Worm (Caenorhabditis elegans): ENCODE results near the gene asp-17.
"Not testable (repeated sequence)": the region's sequence is repeated elsewhere in the genome, so short reads cannot be mapped to it uniquely, and the experiment has no call there.

asp-17 gene

ce11 chrV:19014273-19014672, 22.8 kb downstream of the asp-17 start, which contains the start of gene Y39B6A.30:
TSS of gene Y39B6A.30 (plus strand) at chrV:19014573.
- TF ChIP-seq dmd-4, ZK546.5, mab-5 (tag; optimal IDR thresholded peaks at IDR 0.05): not testable (repeated sequence)

- TF ChIP-seq skn-1 (tag; optimal IDR thresholded peaks at IDR 0.05) (no peak), snpc-4 (tag; optimal IDR thresholded peaks at IDR 0.05) (no peak), lin-39 (tag; optimal IDR thresholded peaks at IDR 0.05) (no peak), unc-62 (GFP tag; optimal IDR thresholded peaks at IDR 0.05) (no peak), unc-39 (tag; optimal IDR thresholded peaks at IDR 0.05) (no peak), mab-5 (tag; optimal IDR thresholded peaks at IDR 0.05) (no peak), ZK546.5 (tag; optimal IDR thresholded peaks at IDR 0.05) (no peak), ama-1 (optimal IDR thresholded peaks at IDR 0.05) (no peak), ceh-82 (tag; optimal IDR thresholded peaks at IDR 0.05) (no peak), aly-2 (tag; optimal IDR thresholded peaks at IDR 0.05) (no peak), dmd-4 (tag; optimal IDR thresholded peaks at IDR 0.05) (no peak), nhr-6 (tag; optimal IDR thresholded peaks at IDR 0.05) (no peak), blmp-1 (tag; optimal IDR thresholded peaks at IDR 0.05; ENCODE audit: insufficient read depth) (no peak), nhr-77 (tag; optimal IDR thresholded peaks at IDR 0.05) (no peak), elt-3 (tag; optimal IDR thresholded peaks at IDR 0.05) (no peak), ceh-16 (tag; optimal IDR thresholded peaks at IDR 0.05) (no peak), nhr-10 (tag; optimal IDR thresholded peaks at IDR 0.05) (no peak), sma-3 (GFP tag; optimal IDR thresholded peaks at IDR 0.05) (no peak), lin-13 (GFP tag; optimal IDR thresholded peaks at IDR 0.05) (no peak), nhr-25 (tag; optimal IDR thresholded peaks at IDR 0.05) (no peak)
Measured at ce11 chrV:19013215-19013614, 23.9 kb downstream of the asp-17 start.

- TF ChIP-seq dmd-4 (tag; optimal IDR thresholded peaks at IDR 0.05) (no peak), ztf-4 (tag; optimal IDR thresholded peaks at IDR 0.05) (no peak), nhr-12 (tag; optimal IDR thresholded peaks at IDR 0.05) (no peak), nhr-10 (tag; optimal IDR thresholded peaks at IDR 0.05) (no peak), skn-1 (tag; optimal IDR thresholded peaks at IDR 0.05) (no peak), lin-39 (tag; optimal IDR thresholded peaks at IDR 0.05) (no peak), nhr-77 (tag; optimal IDR thresholded peaks at IDR 0.05) (no peak), F13H6.1 (tag; optimal IDR thresholded peaks at IDR 0.05) (no peak), mab-5 (tag; optimal IDR thresholded peaks at IDR 0.05) (no peak), C34F6.9 (tag; optimal IDR thresholded peaks at IDR 0.05) (no peak)
Measured at ce11 chrV:19010405-19010804, 26.7 kb downstream of the asp-17 start.

DNA sequence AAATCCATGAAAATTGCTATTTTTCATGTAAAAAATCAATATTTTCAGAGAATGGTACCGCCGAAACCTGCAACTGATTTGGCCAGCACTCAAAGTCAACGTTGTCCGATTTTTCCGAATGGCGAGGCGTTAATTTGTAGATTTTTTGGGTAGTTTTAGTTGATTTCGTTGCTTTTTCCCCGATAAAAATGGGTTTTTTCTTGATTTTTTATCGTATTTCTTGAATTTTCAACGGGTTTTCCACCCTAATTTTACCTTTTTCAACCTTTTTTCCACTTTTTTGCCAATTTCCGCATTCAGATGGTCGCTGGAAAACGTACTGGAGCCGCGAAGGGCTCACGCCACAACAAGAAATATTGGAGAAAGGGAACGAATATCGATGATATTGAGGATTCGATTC, 35.5 kb downstream of the asp-17 start, which contains the start of gene Y39B6A.33:
TSS of gene Y39B6A.33 (plus strand) at position 301 of the 400 bp plus-strand sequence.
- TF ChIP-seq sem-4 (tag; optimal IDR thresholded peaks at IDR 0.05) (no peak), unc-55 (GFP tag; optimal IDR thresholded peaks at IDR 0.05) (no peak), elt-3 (tag; optimal IDR thresholded peaks at IDR 0.05) (no peak), nhr-10 (tag; optimal IDR thresholded peaks at IDR 0.05) (no peak), sma-3 (GFP tag; optimal IDR thresholded peaks at IDR 0.05) (no peak), ztf-11 (tag; optimal IDR thresholded peaks at IDR 0.05) (no peak), crh-2 (tag; optimal IDR thresholded peaks at IDR 0.05) (no peak), Y55F3AM.14 (GFP tag; optimal IDR thresholded peaks at IDR 0.05) (no peak), alr-1 (tag; optimal IDR thresholded peaks at IDR 0.05) (no peak), fos-1 (tag; optimal IDR thresholded peaks at IDR 0.05) (no peak), ceh-16 (tag; optimal IDR thresholded peaks at IDR 0.05) (no peak), nhr-21 (tag; optimal IDR thresholded peaks at IDR 0.05) (no peak)

- no peak for TF ChIP-seq nhr-237 (tag; optimal IDR thresholded peaks at IDR 0.05)
- no peak for TF ChIP-seq nhr-6 (tag; optimal IDR thresholded peaks at IDR 0.05)
- peak in 1 of 2 experiments; percentile 24 for TF ChIP-seq lsy-2 (tag; optimal IDR thresholded peaks at IDR 0.05)
- no peak for TF ChIP-seq lin-39 (tag; optimal IDR thresholded peaks at IDR 0.05)
- TF ChIP-seq dmd-4 (tag; optimal IDR thresholded peaks at IDR 0.05) = no peak
- TF ChIP-seq skn-1 (tag; optimal IDR thresholded peaks at IDR 0.05) = no peak
- TF ChIP-seq F13H6.1 (tag; optimal IDR thresholded peaks at IDR 0.05) = peak; percentile 13
- no peak for TF ChIP-seq nhr-10 (tag; optimal IDR thresholded peaks at IDR 0.05)
- no peak for TF ChIP-seq ceh-82 (tag; optimal IDR thresholded peaks at IDR 0.05)
- TF ChIP-seq ztf-11 (tag; optimal IDR thresholded peaks at IDR 0.05) = no peak
- TF ChIP-seq lin-13 (GFP tag; optimal IDR thresholded peaks at IDR 0.05) = no peak
- no peak for TF ChIP-seq zag-1 (tag; optimal IDR thresholded peaks at IDR 0.05)
- TF ChIP-seq unc-55 (GFP tag; optimal IDR thresholded peaks at IDR 0.05) = peak; percentile 41
- TF ChIP-seq C34F6.9 (tag; optimal IDR thresholded peaks at IDR 0.05) = peak; percentile 23
- TF ChIP-seq unc-62 (GFP tag; optimal IDR thresholded peaks at IDR 0.05) = no peak
- TF ChIP-seq crh-2 (tag; optimal IDR thresholded peaks at IDR 0.05) = no peak
- no peak for TF ChIP-seq sma-3 (GFP tag; optimal IDR thresholded peaks at IDR 0.05)
- TF ChIP-seq aly-2 (tag; optimal IDR thresholded peaks at IDR 0.05) = no peak
- peak; percentile 25 for TF ChIP-seq sma-9 (GFP tag; optimal IDR thresholded peaks at IDR 0.05)
- no peak for TF ChIP-seq sma-9 (tag; optimal IDR thresholded peaks at IDR 0.05)
- TF ChIP-seq snpc-4 (tag; optimal IDR thresholded peaks at IDR 0.05) = no peak
- no peak for TF ChIP-seq nhr-11 (tag; optimal IDR thresholded peaks at IDR 0.05)
Measured at ce11 chrV:19001016-19001415, 36.1 kb downstream of the asp-17 start, which contains the start of gene Y39B6A.34. TSS of gene Y39B6A.34 (plus strand) at chrV:19001018.
